Worm (Caenorhabditis elegans) whole organism, young adult: Measurements from ENCODE around the gene mel-46.

Source experiments
- D2030.7 ChIP-seq: fragments of 200-800 bp; sonication (Bioruptor generic); IDR thresholded peaks from 2 replicates; pipeline ENCODE4 v1.3.6; 2022; ENCODE audit warnings: missing genetic modification reagents, missing genetic modification characterization, missing compliant biosample characterization
- F23B12.7 ChIP-seq: sonication (generic microtip); optimal IDR thresholded peaks from 2 replicates; lab custom pipeline; 2017; ENCODE audit warnings: missing genetic modification characterization, mild to moderate bottlenecking, missing compliant biosample characterization, antibody characterized with exemption, moderate library complexity; ENCODE audit not compliant: insufficient read depth
- F39B2.1 ChIP-seq: fragments of 200-800 bp; sonication (Bioruptor generic); IDR thresholded peaks from 2 replicates; pipeline ENCODE4 v1.3.6; 2022; ENCODE audit warnings: missing genetic modification reagents, missing genetic modification characterization, missing compliant biosample characterization
- F52B5.7 ChIP-seq: sonication (generic microtip); optimal IDR thresholded peaks from 2 replicates; lab custom pipeline; 2016; ENCODE audit warnings: mild to moderate bottlenecking, missing genetic modification characterization, missing compliant biosample characterization
- F55B11.4 ChIP-seq: sonication (generic microtip); optimal IDR thresholded peaks from 2 replicates; lab custom pipeline; 2016; ENCODE audit warnings: missing compliant biosample characterization, missing genetic modification characterization, borderline replicate concordance; ENCODE audit not compliant: insufficient read depth
- K11D2.4 ChIP-seq: fragments of 200-800 bp; sonication (Bioruptor generic); IDR thresholded peaks from 2 replicates; pipeline ENCODE4 v1.3.6; 2022; ENCODE audit warnings: missing genetic modification reagents, missing genetic modification characterization, missing compliant biosample characterization
- K12H6.12 ChIP-seq: fragments of 200-800 bp; sonication (Bioruptor generic); optimal IDR thresholded peaks from 2 replicates; lab custom pipeline; 2018; ENCODE audit warnings: mild to moderate bottlenecking, missing genetic modification characterization, missing compliant biosample characterization
- Y56A3A.18 ChIP-seq: fragments of 200-800 bp; sonication (Bioruptor generic); IDR thresholded peaks from 2 replicates; pipeline ENCODE4 v1.3.6; 2022; ENCODE audit warnings: missing genetic modification reagents, missing genetic modification characterization, missing compliant biosample characterization
- Y79H2A.3 ChIP-seq: fragments of 200-800 bp; sonication (Bioruptor generic); conservative IDR thresholded peaks from 2 replicates; pipeline ENCODE4 v1.3.6; 2022; ENCODE audit warnings: missing genetic modification reagents, missing genetic modification characterization, missing compliant biosample characterization
- Y95B8A.8 ChIP-seq: fragments of 200-800 bp; sonication (Bioruptor generic); IDR thresholded peaks from 2 replicates; pipeline ENCODE4 v1.3.6; 2022; ENCODE audit warnings: missing genetic modification reagents, missing genetic modification characterization, missing compliant biosample characterization
- aptf-2 ChIP-seq: fragments of 200-800 bp; sonication (Bioruptor generic); conservative IDR thresholded peaks from 2 replicates; pipeline ENCODE4 v1.3.6; 2022; ENCODE audit warnings: missing genetic modification reagents, missing genetic modification characterization, missing compliant biosample characterization
- athp-1 ChIP-seq: sonication (generic microtip); optimal IDR thresholded peaks from 2 replicates; lab custom pipeline; 2017; ENCODE audit warnings: mild to moderate bottlenecking, missing genetic modification characterization, missing compliant biosample characterization
- attf-5 ChIP-seq: fragments of 200-800 bp; sonication (Bioruptor generic); optimal IDR thresholded peaks from 2 replicates; lab custom pipeline; 2018; ENCODE audit warnings: mild to moderate bottlenecking, missing genetic modification characterization, missing compliant biosample characterization
- ceh-100 ChIP-seq: fragments of 200-800 bp; sonication (Bioruptor generic); IDR thresholded peaks from 2 replicates; pipeline ENCODE4 v1.3.6; 2022; ENCODE audit warnings: missing genetic modification reagents, missing genetic modification characterization, missing compliant biosample characterization
- ceh-79 ChIP-seq: sonication (generic microtip); optimal IDR thresholded peaks from 2 replicates; lab custom pipeline; 2017; ENCODE audit warnings: mild to moderate bottlenecking, missing genetic modification characterization, missing compliant biosample characterization
- dox-1 ChIP-seq: fragments of 200-800 bp; sonication (Bioruptor generic); IDR thresholded peaks from 2 replicates; pipeline ENCODE4 v1.3.6; 2022; ENCODE audit warnings: missing genetic modification reagents, missing genetic modification characterization, missing compliant biosample characterization
- egrh-3 ChIP-seq: fragments of 200-800 bp; sonication (Bioruptor generic); IDR thresholded peaks from 2 replicates; pipeline ENCODE4 v1.3.6; 2022; ENCODE audit warnings: missing genetic modification reagents, missing genetic modification characterization, missing compliant biosample characterization
- ets-4 ChIP-seq: fragments of 200-800 bp; sonication (Bioruptor generic); optimal IDR thresholded peaks from 2 replicates; lab custom pipeline; 2018; ENCODE audit warnings: mild to moderate bottlenecking, missing genetic modification characterization, missing compliant biosample characterization
- hrde-1 ChIP-seq: sonication (generic microtip); optimal IDR thresholded peaks from 2 replicates; lab custom pipeline; 2016; ENCODE audit warnings: missing genetic modification characterization, mild to moderate bottlenecking, missing compliant biosample characterization, moderate library complexity, missing genotype, missing genetic modification reagents, borderline replicate concordance
- hsf-1 ChIP-seq: fragments of 200-800 bp; sonication (Bioruptor generic); IDR thresholded peaks from 2 replicates; pipeline ENCODE4 v1.3.6; 2022; ENCODE audit warnings: missing genetic modification reagents, missing genetic modification characterization, missing compliant biosample characterization
- lin-40 ChIP-seq: sonication (generic microtip); optimal IDR thresholded peaks from 2 replicates; lab custom pipeline; 2016; ENCODE audit warnings: missing genetic modification characterization, mild to moderate bottlenecking, missing compliant biosample characterization, missing genotype, missing genetic modification reagents
- lin-54 ChIP-seq: fragments of 200-800 bp; sonication (Bioruptor generic); optimal IDR thresholded peaks from 2 replicates; lab custom pipeline; 2018; ENCODE audit warnings: mild to moderate bottlenecking, missing genetic modification characterization, missing compliant biosample characterization
- madf-8 ChIP-seq: fragments of 200-800 bp; sonication (Bioruptor generic); conservative IDR thresholded peaks from 2 replicates; pipeline ENCODE4 v1.3.6; 2022; ENCODE audit warnings: missing genetic modification reagents, missing genetic modification characterization, missing compliant biosample characterization
- mxl-1 ChIP-seq: sonication (generic microtip); optimal IDR thresholded peaks from 2 replicates; lab custom pipeline; 2016; ENCODE audit warnings: missing genetic modification characterization, missing compliant biosample characterization
- nfya-1 ChIP-seq: sonication (generic microtip); optimal IDR thresholded peaks from 2 replicates; lab custom pipeline; 2017; ENCODE audit warnings: antibody characterized with exemption, missing compliant biosample characterization, missing genetic modification characterization, borderline replicate concordance; ENCODE audit not compliant: insufficient read depth
- nfyb-1 ChIP-seq: fragments of 200-800 bp; sonication (Bioruptor generic); IDR thresholded peaks from 2 replicates; pipeline ENCODE4 v1.3.6; 2022; ENCODE audit warnings: missing genetic modification reagents, missing genetic modification characterization, missing compliant biosample characterization
- nhr-80 ChIP-seq: sonication (generic microtip); optimal IDR thresholded peaks from 2 replicates; lab custom pipeline; 2016; ENCODE audit warnings: missing genetic modification characterization, missing compliant biosample characterization
- rcor-1 ChIP-seq: fragments of 200-800 bp; sonication (Bioruptor generic); IDR thresholded peaks from 2 replicates; pipeline ENCODE4 v1.3.6; 2022; ENCODE audit warnings: missing genetic modification reagents, missing genetic modification characterization, missing compliant biosample characterization
- sdz-38 ChIP-seq: sonication (generic microtip); optimal IDR thresholded peaks from 2 replicates; lab custom pipeline; 2016; ENCODE audit warnings: missing genotype, missing genetic modification characterization, missing compliant biosample characterization
- sea-2 ChIP-seq: fragments of 200-800 bp; sonication (Bioruptor generic); IDR thresholded peaks from 2 replicates; pipeline ENCODE4 v1.3.6; 2022; ENCODE audit warnings: missing genetic modification characterization, missing compliant biosample characterization
- somi-1 ChIP-seq: fragments of 200-800 bp; sonication (Bioruptor generic); optimal IDR thresholded peaks from 2 replicates; lab custom pipeline; 2018; ENCODE audit warnings: mild to moderate bottlenecking, missing genetic modification characterization, missing compliant biosample characterization
- tbx-9 ChIP-seq: sonication (generic microtip); optimal IDR thresholded peaks from 2 replicates; lab custom pipeline; 2016; ENCODE audit warnings: borderline replicate concordance, missing genetic modification characterization, inconsistent platforms, missing compliant biosample characterization
- zfh-2 ChIP-seq: fragments of 200-800 bp; sonication (Bioruptor generic); conservative IDR thresholded peaks from 2 replicates; pipeline ENCODE4 v1.3.6; 2022; ENCODE audit warnings: missing genetic modification reagents, missing genetic modification characterization, missing compliant biosample characterization
- zim-3 ChIP-seq: sonication (generic microtip); optimal IDR thresholded peaks from 2 replicates; lab custom pipeline; 2017; ENCODE audit warnings: mild to moderate bottlenecking, missing genetic modification characterization, moderate library complexity, missing compliant biosample characterization
- ztf-18 ChIP-seq: sonication (generic microtip); optimal IDR thresholded peaks from 2 replicates; lab custom pipeline; 2016; ENCODE audit warnings: missing genotype, mild to moderate bottlenecking, missing genetic modification characterization, missing compliant biosample characterization
- ztf-22 ChIP-seq: fragments of 200-800 bp; sonication (Bioruptor generic); optimal IDR thresholded peaks from 2 replicates; lab custom pipeline; 2018; ENCODE audit warnings: mild to moderate bottlenecking, missing genetic modification characterization, moderate library complexity, missing compliant biosample characterization
- ztf-28 ChIP-seq: fragments of 200-800 bp; sonication (Bioruptor generic); IDR thresholded peaks from 2 replicates; pipeline ENCODE4 v1.3.6; 2022; ENCODE audit warnings: missing genetic modification reagents, missing genetic modification characterization, missing compliant biosample characterization
- ztf-6 ChIP-seq: fragments of 200-800 bp; sonication (Bioruptor generic); IDR thresholded peaks from 2 replicates; pipeline ENCODE4 v1.3.6; 2022; ENCODE audit warnings: missing genetic modification reagents, missing genetic modification characterization, missing compliant biosample characterization

mel-46 gene

DNA sequence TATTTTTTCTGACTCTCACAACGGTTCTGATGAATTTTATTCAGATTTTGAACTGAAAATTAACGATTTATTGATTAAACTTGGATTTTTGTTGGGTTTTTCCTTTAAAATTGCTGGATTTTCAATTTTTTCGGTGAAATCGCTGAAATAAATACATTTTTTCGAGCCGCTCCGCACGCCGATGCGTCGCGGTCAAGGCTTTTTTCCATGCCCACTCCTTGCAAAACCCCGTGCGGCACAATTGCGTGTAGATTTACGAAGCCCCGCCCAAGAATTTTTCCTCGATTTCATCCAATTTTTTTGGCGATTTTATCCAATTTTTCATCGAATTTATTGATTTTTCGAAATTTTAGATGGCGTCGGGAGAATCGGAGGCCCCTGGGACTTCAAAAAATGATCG is 2.2 kb upstream of the mel-46 start, which contains the start of gene gtsf-1 (continued):
- TF ChIP-seq athp-1 (tag; lab: Kevin White, UChicago), result peak; percentile 76
- no peak for TF ChIP-seq ztf-22
- TF ChIP-seq dox-1, result peak; percentile 84
- TF ChIP-seq mxl-1 (tag; lab: Kevin White, UChicago), result peak; percentile 12
- no peak for TF ChIP-seq nhr-80 (tag; lab: Kevin White, UChicago)
- peak; percentile 52 for TF ChIP-seq F23B12.7
- TF ChIP-seq ceh-100 (GFP tag; lab: Robert Waterston, UW), result peak; percentile 80
- TF ChIP-seq aptf-2 (GFP tag; lab: Robert Waterston, UW), result 0 out of 2 replicates have a peak, but pooled peaks have one; percentile 43
- TF ChIP-seq F52B5.7, result no peak
- peak; percentile 64; the same call in 1 of the 2 replicates for TF ChIP-seq D2030.7 (GFP tag; lab: Robert Waterston, UW)
- no peak for TF ChIP-seq zim-3 (tag; lab: Kevin White, UChicago)
- peak; percentile 19 for TF ChIP-seq hrde-1 (tag; lab: Kevin White, UChicago)
- TF ChIP-seq lin-40 (tag; lab: Kevin White, UChicago), result peak; percentile 66
- no peak for TF ChIP-seq ets-4 (GFP tag; lab: Kevin White, UChicago)
- peak; percentile 65; the same call in 1 of the 2 replicates for TF ChIP-seq Y95B8A.8 (GFP tag; lab: Robert Waterston, UW)
- TF ChIP-seq egrh-3, result no peak
- peak; percentile 65 for TF ChIP-seq lin-54 (GFP tag; lab: Kevin White, UChicago)
- TF ChIP-seq K12H6.12 (tag; lab: Kevin White, UChicago), result no peak
- TF ChIP-seq K11D2.4 (GFP tag; lab: Robert Waterston, UW), result peak; percentile 47; the same call in 1 of the 2 replicates
- no peak for TF ChIP-seq somi-1
- TF ChIP-seq F39B2.1 (GFP tag; lab: Robert Waterston, UW), result 0 out of 2 replicates have a peak, but pooled peaks have one; percentile 61
- TF ChIP-seq nfya-1, result no peak
- no peak for TF ChIP-seq F55B11.4 (tag; lab: Kevin White, UChicago)
- TF ChIP-seq ztf-6 (GFP tag; lab: Robert Waterston, UW), result no peak
- TF ChIP-seq Y56A3A.18 (GFP tag; lab: Robert Waterston, UW), result no peak
- peak; percentile 83 for TF ChIP-seq nfyb-1 (GFP tag; lab: Robert Waterston, UW)
- peak; percentile 87 for TF ChIP-seq attf-5 (GFP tag; lab: Kevin White, UChicago)
- TF ChIP-seq sea-2 (GFP tag; lab: Robert Waterston, UW), result no peak
- TF ChIP-seq Y79H2A.3 (GFP tag; lab: Robert Waterston, UW), result no peak
- peak; percentile 52 for TF ChIP-seq rcor-1 (GFP tag; lab: Robert Waterston, UW)
- no peak for TF ChIP-seq madf-8 (GFP tag; lab: Robert Waterston, UW)
- no peak for TF ChIP-seq tbx-9 (tag; lab: Kevin White, UChicago)
- no peak for TF ChIP-seq sdz-38 (tag; lab: Kevin White, UChicago)
- TF ChIP-seq ztf-18 (tag; lab: Kevin White, UChicago), result peak; percentile 37
- TF ChIP-seq ceh-79, result no peak

DNA sequence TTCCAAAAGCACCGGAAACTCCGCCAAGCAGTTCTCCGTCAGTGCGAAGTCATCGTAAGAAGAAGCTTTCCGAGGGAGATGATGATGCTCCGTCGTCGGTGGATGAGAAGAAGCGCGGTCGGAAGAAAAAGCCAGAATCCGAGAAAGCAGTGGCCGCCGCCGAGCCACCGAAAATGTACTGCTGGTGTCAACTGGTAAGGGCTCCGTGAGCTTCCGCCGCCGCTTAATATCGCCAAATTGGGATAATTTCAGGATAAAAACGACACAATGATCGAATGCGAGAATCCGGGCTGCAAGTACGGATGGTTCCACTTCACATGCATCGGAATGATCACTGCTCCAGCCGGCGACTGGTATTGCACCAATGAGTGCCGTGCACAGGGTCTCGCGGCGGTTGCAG is 1.6 kb upstream of the mel-46 start:
- TF ChIP-seq zfh-2 (GFP tag; lab: Robert Waterston, UW), result peak; percentile 75
- no peak for TF ChIP-seq madf-8 (GFP tag; lab: Robert Waterston, UW)
- TF ChIP-seq sea-2 (GFP tag; lab: Robert Waterston, UW), result no peak
- no peak for TF ChIP-seq ztf-28 (GFP tag; lab: Robert Waterston, UW)
- peak; percentile 59; the same call in 1 of the 2 replicates for TF ChIP-seq hsf-1 (GFP tag; lab: Robert Waterston, UW)
